Fruit fly (Drosophila melanogaster) whole organism, embryonic: ENCODE data around the gene Tlk.

ENCODE experiments used
- CG10565 ChIP-seq: fragments of 200-800 bp; sonication (Bioruptor generic); optimal IDR thresholded peaks from 3 replicates; lab custom pipeline; 2016; ENCODE audit warnings: missing biosample characterization, mild to moderate bottlenecking, missing genetic modification characterization
- CG10959 ChIP-seq: fragments of 200-800 bp; sonication (Bioruptor generic); IDR thresholded peaks from 2 replicates; pipeline ENCODE4 v1.3.6; 2022; ENCODE audit warnings: missing biosample characterization, missing genetic modification characterization
- CG11456 ChIP-seq: fragments of 200-800 bp; sonication (Bioruptor generic); IDR thresholded peaks from 3 replicates; pipeline ENCODE4 v1.3.6; 2022; ENCODE audit warnings: missing biosample characterization, missing genetic modification characterization
- CG11695 ChIP-seq: fragments of 200-800 bp; sonication (Bioruptor generic); IDR thresholded peaks from 3 replicates; pipeline ENCODE4 v1.3.6; 2022; ENCODE audit warnings: missing biosample characterization, missing genetic modification characterization
- CG12659 ChIP-seq: fragments of 200-800 bp; sonication (Bioruptor generic); optimal IDR thresholded peaks from 3 replicates; lab custom pipeline; 2017; ENCODE audit warnings: mild to moderate bottlenecking, missing biosample characterization, missing genetic modification reagents, missing genetic modification characterization
- CG13287 ChIP-seq: fragments of 200-800 bp; sonication (Bioruptor generic); IDR thresholded peaks from 2 replicates; pipeline ENCODE4 v1.3.6; 2022; ENCODE audit warnings: missing biosample characterization, missing genetic modification characterization; ENCODE audit not compliant: partially characterized antibody
- CG1529 ChIP-seq: fragments of 200-800 bp; sonication (Bioruptor generic); optimal IDR thresholded peaks from 3 replicates; lab custom pipeline; 2018; ENCODE audit warnings: missing biosample characterization, missing genetic modification characterization
- CG16813 ChIP-seq: fragments of 200-800 bp; sonication (Bioruptor generic); IDR thresholded peaks from 3 replicates; pipeline ENCODE4 v1.3.6; 2022; ENCODE audit warnings: missing biosample characterization, missing genetic modification characterization; ENCODE audit not compliant: partially characterized antibody
- CG17385 ChIP-seq: fragments of 200-800 bp; sonication (Bioruptor generic); optimal IDR thresholded peaks from 3 replicates; lab custom pipeline; 2018; ENCODE audit warnings: missing biosample characterization, mild to moderate bottlenecking, missing genetic modification characterization
- CG18476 ChIP-seq: fragments of 200-800 bp; sonication (Bioruptor generic); optimal IDR thresholded peaks from 2 replicates; lab custom pipeline; 2016; ENCODE audit warnings: missing biosample characterization, mild to moderate bottlenecking, missing genetic modification characterization
- CG18599 ChIP-seq: fragments of 200-800 bp; sonication (Bioruptor generic); optimal IDR thresholded peaks from 3 replicates; lab custom pipeline; 2017; ENCODE audit warnings: missing biosample characterization, missing genetic modification characterization, mild to moderate bottlenecking, moderate library complexity, missing genetic modification reagents
- CG18764 ChIP-seq: fragments of 200-800 bp; sonication (Bioruptor generic); optimal IDR thresholded peaks from 3 replicates; lab custom pipeline; 2016; ENCODE audit warnings: missing biosample characterization, missing genetic modification characterization
- CG2199 ChIP-seq: fragments of 200-800 bp; sonication (Bioruptor generic); IDR thresholded peaks from 3 replicates; pipeline ENCODE4 v1.3.6; 2022; ENCODE audit warnings: missing biosample characterization, missing genetic modification characterization
- CG2202 ChIP-seq: fragments of 200-800 bp; sonication (Bioruptor generic); optimal IDR thresholded peaks from 2 replicates; lab custom pipeline; 2018; ENCODE audit warnings: missing biosample characterization, mild to moderate bottlenecking, missing genetic modification characterization
- CG33557 ChIP-seq: fragments of 200-800 bp; sonication (Bioruptor generic); optimal IDR thresholded peaks from 2 replicates; lab custom pipeline; 2019; ENCODE audit warnings: missing biosample characterization, mild to moderate bottlenecking, missing genetic modification characterization, moderate library complexity
- CG34376 ChIP-seq: fragments of 200-800 bp; sonication (Bioruptor generic); optimal IDR thresholded peaks from 2 replicates; lab custom pipeline; 2018; ENCODE audit warnings: missing biosample characterization, mild to moderate bottlenecking, missing genetic modification characterization
- CG4820 ChIP-seq: fragments of 200-800 bp; sonication (Bioruptor generic); optimal IDR thresholded peaks from 3 replicates; lab custom pipeline; 2016; ENCODE audit warnings: missing biosample characterization, missing genetic modification characterization
- CG5180 ChIP-seq: fragments of 200-800 bp; sonication (Bioruptor generic); optimal IDR thresholded peaks from 3 replicates; lab custom pipeline; 2017; ENCODE audit warnings: missing biosample characterization, missing genetic modification characterization, mild to moderate bottlenecking, moderate library complexity, missing genetic modification reagents
- CG5245 ChIP-seq: fragments of 200-800 bp; sonication (Bioruptor generic); optimal IDR thresholded peaks from 3 replicates; lab custom pipeline; 2016; ENCODE audit warnings: missing biosample characterization, missing genetic modification characterization
- CG7357 ChIP-seq: fragments of 200-800 bp; sonication (Bioruptor generic); IDR thresholded peaks from 3 replicates; pipeline ENCODE4 v1.3.6; 2022; ENCODE audit warnings: missing biosample characterization, missing genetic modification characterization
- CG9876 ChIP-seq: fragments of 200-800 bp; sonication (Bioruptor generic); optimal IDR thresholded peaks from 2 replicates; lab custom pipeline; 2016; ENCODE audit warnings: missing biosample characterization, missing genetic modification characterization
- CG9932 ChIP-seq: fragments of 200-800 bp; sonication (Bioruptor generic); IDR thresholded peaks from 2 replicates; pipeline ENCODE4 v1.3.6; 2022; ENCODE audit warnings: missing biosample characterization, missing genetic modification characterization
- Camta ChIP-seq: fragments of 200-800 bp; sonication (Bioruptor generic); optimal IDR thresholded peaks from 2 replicates; lab custom pipeline; 2016; ENCODE audit warnings: missing biosample characterization, missing genetic modification characterization
- Chrac-16 ChIP-seq: fragments of 200-800 bp; sonication (Bioruptor generic); optimal IDR thresholded peaks from 3 replicates; lab custom pipeline; 2016; ENCODE audit warnings: missing biosample characterization, missing genetic modification characterization
- CoRest ChIP-seq: fragments of 200-800 bp; sonication (Bioruptor generic); optimal IDR thresholded peaks from 3 replicates; lab custom pipeline; 2018; ENCODE audit warnings: missing biosample characterization, mild to moderate bottlenecking, missing genetic modification characterization, moderate library complexity
- Dbx ChIP-seq: fragments of 200-800 bp; sonication (Bioruptor generic); IDR thresholded peaks from 3 replicates; pipeline ENCODE4 v1.3.6; 2022; ENCODE audit warnings: missing biosample characterization, missing genetic modification characterization
- Dp ChIP-seq: fragments of 200-800 bp; sonication (Bioruptor generic); optimal IDR thresholded peaks from 2 replicates; lab custom pipeline; 2018; ENCODE audit warnings: missing biosample characterization, mild to moderate bottlenecking, missing genetic modification characterization, moderate library complexity
- Ets97D ChIP-seq: fragments of 200-800 bp; sonication (Bioruptor generic); optimal IDR thresholded peaks from 3 replicates; lab custom pipeline; 2016; ENCODE audit warnings: missing biosample characterization, missing genetic modification characterization
- Fer1 ChIP-seq: fragments of 200-800 bp; sonication (Bioruptor generic); optimal IDR thresholded peaks from 2 replicates; lab custom pipeline; 2017; ENCODE audit warnings: missing biosample characterization, mild to moderate bottlenecking, missing genetic modification characterization
- Gug ChIP-seq: fragments of 200-800 bp; sonication (Bioruptor generic); IDR thresholded peaks from 4 replicates; pipeline ENCODE4 v1.3.6; 2022; ENCODE audit warnings: missing biosample characterization, missing genetic modification characterization
- HmgD ChIP-seq: fragments of 200-800 bp; sonication (Bioruptor generic); optimal IDR thresholded peaks from 3 replicates; lab custom pipeline; 2016; ENCODE audit warnings: missing biosample characterization, missing genetic modification characterization
- Hr51 ChIP-seq, 2 experiments: fragments of 200-800 bp; sonication (Bioruptor generic); optimal IDR thresholded peaks; 2 replicates in 1 of 2; 3 replicates in 1 of 2; lab custom pipeline; 2016 to 2018; ENCODE audit warnings: missing biosample characterization in 2 of 2, missing genetic modification characterization in 2 of 2, mild to moderate bottlenecking in 1 of 2, moderate library complexity in 1 of 2
- Med ChIP-seq: fragments of 200-800 bp; sonication (Bioruptor generic); peaks from one replicate; lab custom pipeline; 2016; ENCODE audit warnings: missing biosample characterization, missing genetic modification characterization, mild to moderate bottlenecking, inconsistent platforms, moderate library complexity
- NFAT ChIP-seq: fragments of 200-800 bp; sonication (Bioruptor generic); IDR thresholded peaks from 2 replicates; pipeline ENCODE4 v1.3.6; 2022; ENCODE audit warnings: missing biosample characterization, missing genetic modification characterization
- Optix ChIP-seq: fragments of 200-800 bp; sonication (Bioruptor generic); IDR thresholded peaks from 3 replicates; pipeline ENCODE4 v1.3.6; 2022; ENCODE audit warnings: missing biosample characterization, missing genetic modification characterization
- Sin3A ChIP-seq: fragments of >200 bp; optimal IDR thresholded peaks from 2 replicates; lab custom pipeline; 2018
- Sox100B ChIP-seq: fragments of 200-800 bp; sonication (Bioruptor generic); optimal IDR thresholded peaks from 3 replicates; lab custom pipeline; 2018; ENCODE audit warnings: missing biosample characterization, mild to moderate bottlenecking, missing genetic modification characterization
- Vsx1 ChIP-seq: fragments of 200-800 bp; sonication (Bioruptor generic); optimal IDR thresholded peaks from 2 replicates; lab custom pipeline; 2017; ENCODE audit warnings: missing biosample characterization, mild to moderate bottlenecking, missing genetic modification characterization, missing genetic modification reagents
- Xrp1 ChIP-seq: fragments of 200-800 bp; sonication (Bioruptor generic); IDR thresholded peaks from 2 replicates; pipeline ENCODE4 v1.3.6; 2022; ENCODE audit warnings: missing biosample characterization, missing genetic modification characterization
- ash1 ChIP-seq: fragments of 200-800 bp; sonication (Bioruptor generic); optimal IDR thresholded peaks from 2 replicates; lab custom pipeline; 2018; ENCODE audit warnings: missing biosample characterization, mild to moderate bottlenecking, missing genetic modification characterization
- her ChIP-seq: fragments of 200-800 bp; sonication (Bioruptor generic); optimal IDR thresholded peaks from 2 replicates; lab custom pipeline; 2016; ENCODE audit warnings: missing biosample characterization, missing genetic modification characterization
- ken ChIP-seq: fragments of 200-800 bp; sonication (Bioruptor generic); IDR thresholded peaks from 3 replicates; pipeline ENCODE4 v1.3.6; 2022; ENCODE audit warnings: missing biosample characterization, missing genetic modification characterization
- nom ChIP-seq: fragments of 200-800 bp; sonication (Bioruptor generic); optimal IDR thresholded peaks from 2 replicates; lab custom pipeline; 2017; ENCODE audit warnings: missing biosample characterization, missing genetic modification characterization, mild to moderate bottlenecking, moderate library complexity, missing genetic modification reagents
- odd ChIP-seq: fragments of 200-800 bp; sonication (Bioruptor generic); optimal IDR thresholded peaks from 2 replicates; lab custom pipeline; 2017; ENCODE audit warnings: missing biosample characterization, mild to moderate bottlenecking, missing genetic modification characterization
- slp2 ChIP-seq: fragments of 200-800 bp; sonication (Bioruptor generic); optimal IDR thresholded peaks from 2 replicates; lab custom pipeline; 2016; ENCODE audit warnings: missing biosample characterization, missing genetic modification characterization
- ssp ChIP-seq: fragments of 200-800 bp; sonication (Bioruptor generic); IDR thresholded peaks from 2 replicates; pipeline ENCODE4 v1.3.6; 2022; ENCODE audit warnings: missing biosample characterization, missing genetic modification characterization
- stwl ChIP-seq: fragments of 200-800 bp; sonication (Bioruptor generic); optimal IDR thresholded peaks from 3 replicates; lab custom pipeline; 2018; ENCODE audit warnings: missing biosample characterization, mild to moderate bottlenecking, missing genetic modification characterization, moderate library complexity
- tup ChIP-seq: fragments of 200-800 bp; sonication (Bioruptor generic); optimal IDR thresholded peaks from 2 replicates; lab custom pipeline; 2016; ENCODE audit warnings: missing biosample characterization, mild to moderate bottlenecking, missing genetic modification characterization, moderate library complexity
- tx ChIP-seq: fragments of 200-800 bp; sonication (Bioruptor generic); optimal IDR thresholded peaks from 2 replicates; lab custom pipeline; 2016; ENCODE audit warnings: missing biosample characterization, missing genetic modification characterization
- unpg ChIP-seq: fragments of 200-800 bp; sonication (Bioruptor generic); optimal IDR thresholded peaks from 3 replicates; lab custom pipeline; 2018; ENCODE audit warnings: missing biosample characterization, mild to moderate bottlenecking, missing genetic modification characterization, moderate library complexity

Tlk gene

dm6 chrX:3720176-3720981 is 572 bp downstream of the Tlk start (continued):
- no peak for TF ChIP-seq ssp (GFP tag; lab: Robert Waterston, UW)
- TF ChIP-seq NFAT (GFP tag; lab: Robert Waterston, UW) = no peak
- TF ChIP-seq unpg (GFP tag; lab: Kevin White, UChicago) = peak; percentile 11
- no peak for TF ChIP-seq HmgD
- no peak for TF ChIP-seq CG2199 (GFP tag; lab: Robert Waterston, UW)
- TF ChIP-seq CG9876 (GFP tag; lab: Kevin White, UChicago) = no peak
- TF ChIP-seq ash1 (GFP tag; lab: Kevin White, UChicago) = no peak
- no peak for TF ChIP-seq CG17385 (GFP tag; lab: Kevin White, UChicago)
- TF ChIP-seq odd (GFP tag; lab: Kevin White, UChicago) = no peak
- no peak for TF ChIP-seq Chrac-16 (GFP tag; lab: Kevin White, UChicago)
- TF ChIP-seq CG18599 (GFP tag; lab: Kevin White, UChicago) = no peak
- no peak for TF ChIP-seq CG10959
- TF ChIP-seq Dbx = no peak
- TF ChIP-seq CG4820 (GFP tag; lab: Kevin White, UChicago) = no peak
- no peak for TF ChIP-seq CG7357 (GFP tag; lab: Robert Waterston, UW)
- TF ChIP-seq Sin3A (lab: Kevin White, UChicago) = no peak
- no peak for TF ChIP-seq Gug (GFP tag; lab: Robert Waterston, UW)
- peak; percentile 91 for TF ChIP-seq nom (GFP tag; lab: Kevin White, UChicago)
- TF ChIP-seq CG34376 (GFP tag; lab: Kevin White, UChicago) = no peak
- TF ChIP-seq her (GFP tag; lab: Kevin White, UChicago) = no peak
- TF ChIP-seq CG12659 (GFP tag; lab: Kevin White, UChicago) = no peak
- no peak for TF ChIP-seq CG5180 (GFP tag; lab: Kevin White, UChicago)
- TF ChIP-seq Fer1 = no peak
- TF ChIP-seq Med (GFP tag; lab: Kevin White, UChicago) = peak; percentile 77
- TF ChIP-seq CG5245 (GFP tag; lab: Kevin White, UChicago) = no peak
- TF ChIP-seq Optix = no peak
- TF ChIP-seq CG2202 (tag; lab: Kevin White, UChicago) = no peak
- TF ChIP-seq Camta (GFP tag; lab: Kevin White, UChicago) = no peak
- no peak for TF ChIP-seq Ets97D
- no peak for TF ChIP-seq CoRest (tag; lab: Kevin White, UChicago)
- no peak for TF ChIP-seq CG13287 (GFP tag; lab: Robert Waterston, UW)
- no peak for TF ChIP-seq CG9932
- TF ChIP-seq CG10565 = no peak
- no peak for TF ChIP-seq tx (GFP tag; lab: Kevin White, UChicago)
- TF ChIP-seq slp2 (GFP tag; lab: Kevin White, UChicago) = no peak
- no peak for TF ChIP-seq CG33557 (GFP tag; lab: Kevin White, UChicago)
- no peak for TF ChIP-seq CG11695
- TF ChIP-seq CG18476 = no peak
- TF ChIP-seq Hr51 (GFP tag; optimal IDR thresholded peaks at IDR 0.05; lab: Kevin White, UChicago) = no peak
- no peak for TF ChIP-seq CG18764 (GFP tag; lab: Kevin White, UChicago)
- TF ChIP-seq CG16813 (GFP tag; lab: Robert Waterston, UW) = no peak
- 0 out of 3 replicates have a peak, but pooled peaks have one; percentile 32 for TF ChIP-seq CG11456 (GFP tag; lab: Robert Waterston, UW)
- TF ChIP-seq CG1529 (GFP tag; lab: Kevin White, UChicago) = no peak
- TF ChIP-seq Sox100B (GFP tag; lab: Kevin White, UChicago) = no peak
- no peak for TF ChIP-seq Vsx1 (GFP tag; lab: Kevin White, UChicago)
- no peak for TF ChIP-seq stwl (tag; lab: Kevin White, UChicago)
- TF ChIP-seq tup = no peak
- no peak for TF ChIP-seq ken (GFP tag; lab: Robert Waterston, UW)
- no peak for TF ChIP-seq Dp (GFP tag; lab: Kevin White, UChicago)
- no peak for TF ChIP-seq Xrp1 (GFP tag; lab: Robert Waterston, UW)
